Worm (Caenorhabditis elegans) whole organism, L4/young adult: ENCODE measurements around the gene C25F9.10.

Experiments
- W03F9.2 ChIP-seq: fragments of 150-350 bp; optimal IDR thresholded peaks from 2 replicates; lab custom pipeline; 2014; ENCODE audit warnings: missing biosample characterization, missing genetic modification characterization
- dao-5 ChIP-seq: sonication (generic microtip); optimal IDR thresholded peaks from 2 replicates; lab custom pipeline; 2016; ENCODE audit warnings: missing genotype, missing genetic modification characterization, moderate library complexity, missing compliant biosample characterization
- him-1 ChIP-seq: sonication (generic microtip); optimal IDR thresholded peaks from 2 replicates; lab custom pipeline; 2016; ENCODE audit warnings: missing genotype, missing genetic modification reagents, missing genetic modification characterization, missing compliant biosample characterization

DNA sequence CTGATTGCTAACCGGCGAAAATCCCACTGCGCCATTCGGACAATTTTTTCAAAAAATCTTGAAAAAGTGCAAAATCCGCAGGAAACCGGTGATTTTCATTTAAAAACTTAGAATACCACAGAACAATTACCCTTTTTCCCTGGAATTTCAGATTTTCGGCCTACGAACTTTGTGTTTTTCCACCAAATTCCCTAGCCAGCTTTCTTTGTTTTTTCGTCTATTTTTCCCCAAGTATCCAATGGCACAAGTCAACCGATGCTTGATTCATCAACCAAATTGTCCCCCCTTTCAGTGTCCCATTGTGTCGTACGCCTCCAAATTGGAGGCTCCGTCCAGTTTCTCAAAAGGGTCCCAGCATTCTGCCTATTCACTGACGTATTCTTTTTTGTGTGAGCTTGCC lies 35.3 kb upstream of the C25F9.10 start, which contains the start of gene Y43F8A.1:
- TF ChIP-seq him-1 (tag; lab: Kevin White, UChicago) (no peak), dao-5 (tag; lab: Kevin White, UChicago) (no peak), W03F9.2 (tag; lab: Kevin White, UChicago) (no peak)
